Worm (Caenorhabditis elegans): ENCODE measurements around the gene Y57G11C.1131.
"Not testable (repeated sequence)": the region's sequence is repeated elsewhere in the genome, so short reads cannot be mapped to it uniquely, and the experiment has no call there.

Gene Y57G11C.1131

DNA sequence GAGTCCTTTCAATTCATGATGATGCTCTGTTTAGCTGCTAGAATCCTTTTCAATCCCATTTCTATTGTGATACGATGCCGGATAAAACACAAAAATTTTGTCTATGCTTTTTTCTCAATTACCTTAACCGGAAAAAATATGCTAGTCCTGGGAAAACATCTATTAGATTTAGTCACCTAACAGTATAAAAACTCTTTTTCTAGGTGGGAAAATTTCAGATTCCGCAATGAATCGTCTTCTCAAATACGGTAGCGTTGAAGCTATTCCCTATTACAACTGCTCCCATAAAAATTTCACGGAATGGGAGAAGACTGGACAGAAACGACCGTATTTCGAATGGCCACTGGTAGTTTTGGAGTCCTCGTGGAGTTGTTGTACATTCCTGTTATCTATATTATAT is 3.4 kb upstream of the Y57G11C.1131 start, which contains the start of gene Y57G11C.28:
TSS of gene Y57G11C.28 (plus strand) at position 301 of the 400 bp plus-strand sequence.
- TF ChIP-seq zag-1 (tag; optimal IDR thresholded peaks at IDR 0.05) (no peak), mml-1 (tag; optimal IDR thresholded peaks at IDR 0.05) (no peak), elt-1 (tag; optimal IDR thresholded peaks at IDR 0.05) (no peak), ama-1 (optimal IDR thresholded peaks at IDR 0.05) (no peak), nhr-67 (tag; optimal IDR thresholded peaks at IDR 0.05) (no peak), nhr-12 (tag; optimal IDR thresholded peaks at IDR 0.05) (no peak), ceh-16 (tag; optimal IDR thresholded peaks at IDR 0.05) (no peak), lin-39 (tag; optimal IDR thresholded peaks at IDR 0.05) (no peak), nhr-43 (tag; optimal IDR thresholded peaks at IDR 0.05; ENCODE audit: poor library complexity, severe bottlenecking) (no peak), nhr-237 (tag; optimal IDR thresholded peaks at IDR 0.05) (no peak), R02D3.7 (tag; optimal IDR thresholded peaks at IDR 0.05) (no peak), elt-3 (tag; optimal IDR thresholded peaks at IDR 0.05) (no peak), fos-1 (tag; optimal IDR thresholded peaks at IDR 0.05) (no peak), aly-2 (tag; optimal IDR thresholded peaks at IDR 0.05) (no peak), skn-1 (tag; optimal IDR thresholded peaks at IDR 0.05) (no peak)

ce11 chrIV:14937017-14937416 is 4.2 kb downstream of the Y57G11C.1131 start, which contains the start of gene Y57G11C.1144:
Y57G11C.1144 (plus strand) TSS chrIV:14937317.
- no peak for TF ChIP-seq nfya-1 (tag; optimal IDR thresholded peaks at IDR 0.05; ENCODE audit: insufficient read depth)
- TF ChIP-seq nhr-12 (tag; optimal IDR thresholded peaks at IDR 0.05): no peak
- no peak for TF ChIP-seq mml-1 (tag; optimal IDR thresholded peaks at IDR 0.05)
- TF ChIP-seq egl-5 (tag; optimal IDR thresholded peaks at IDR 0.05): no peak
- no peak for TF ChIP-seq nhr-28 (tag; optimal IDR thresholded peaks at IDR 0.05)
- TF ChIP-seq nhr-23 (tag; optimal IDR thresholded peaks at IDR 0.05): no peak
- TF ChIP-seq elt-3 (tag; optimal IDR thresholded peaks at IDR 0.05): no peak

DNA sequence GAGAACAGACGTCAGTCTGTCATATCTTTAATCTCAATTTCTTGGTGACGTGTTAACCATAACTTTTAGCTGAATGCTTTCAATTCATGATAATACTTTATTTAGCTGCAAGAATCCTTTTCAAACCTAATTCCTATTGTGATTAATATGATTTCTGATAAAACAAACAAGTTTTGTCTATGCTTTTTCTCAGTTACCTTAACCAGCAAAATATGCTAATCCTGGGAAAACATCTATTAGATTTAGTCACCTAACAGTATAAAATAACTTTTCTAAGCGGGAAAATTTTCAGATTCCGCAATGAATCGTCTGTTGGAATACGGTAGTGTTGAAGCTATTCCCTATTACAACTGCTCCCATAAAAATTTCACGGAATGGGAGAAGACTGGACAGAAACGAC is 5.8 kb downstream of the Y57G11C.1131 start, which contains the start of gene Y57G11C.30:
TSS of gene Y57G11C.30 (plus strand) at position 301 of the 400 bp plus-strand sequence.
- not testable (repeated sequence) for TF ChIP-seq ZK546.5, ceh-16, nhr-25 (tag; optimal IDR thresholded peaks at IDR 0.05)

DNA sequence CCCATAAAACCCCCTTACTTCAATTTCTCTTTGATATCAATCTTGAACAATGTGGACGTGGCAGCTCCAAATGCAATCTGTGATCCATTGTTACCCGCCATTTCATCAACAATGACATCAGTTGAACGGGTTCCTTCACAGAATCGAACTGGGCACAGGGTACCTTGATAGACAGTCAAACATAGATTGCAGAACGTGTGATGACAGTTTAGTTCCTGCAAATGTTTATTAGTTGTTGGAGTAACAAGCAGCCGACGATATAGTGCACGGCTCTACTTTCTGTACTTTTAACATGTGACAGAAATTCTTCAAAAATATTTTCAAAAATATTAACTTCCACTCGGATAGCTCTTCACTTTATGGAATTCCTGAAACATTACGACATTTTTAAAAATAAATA is 11.5 kb downstream of the Y57G11C.1131 start, which contains the start of gene Y57G11C.48:
TSS of gene Y57G11C.48 (minus strand) at position 101 of the 400 bp plus-strand sequence.
- no peak for TF ChIP-seq nfya-1 (tag; optimal IDR thresholded peaks at IDR 0.05; ENCODE audit: insufficient read depth)
- no peak for TF ChIP-seq nhr-23 (tag; optimal IDR thresholded peaks at IDR 0.05)
- no peak for TF ChIP-seq eor-1 (tag; optimal IDR thresholded peaks at IDR 0.05)
- no peak for TF ChIP-seq nhr-77 (tag; optimal IDR thresholded peaks at IDR 0.05)
- TF ChIP-seq egl-5 (tag; optimal IDR thresholded peaks at IDR 0.05): no peak
- no peak for TF ChIP-seq ceh-9 (tag; optimal IDR thresholded peaks at IDR 0.05)
- no peak for TF ChIP-seq ceh-16 (tag; optimal IDR thresholded peaks at IDR 0.05)
- no peak for TF ChIP-seq fkh-2 (tag; optimal IDR thresholded peaks at IDR 0.05)
- TF ChIP-seq snpc-4 (tag; optimal IDR thresholded peaks at IDR 0.05): no peak
- TF ChIP-seq hmg-11 (tag; optimal IDR thresholded peaks at IDR 0.05): no peak
- TF ChIP-seq ztf-11 (tag; optimal IDR thresholded peaks at IDR 0.05): no peak
- TF ChIP-seq ceh-82 (tag; optimal IDR thresholded peaks at IDR 0.05): no peak
- TF ChIP-seq unc-39 (tag; optimal IDR thresholded peaks at IDR 0.05): no peak
- no peak for TF ChIP-seq mml-1 (tag; optimal IDR thresholded peaks at IDR 0.05)
- TF ChIP-seq ztf-4 (tag; optimal IDR thresholded peaks at IDR 0.05): no peak
- no peak for TF ChIP-seq fos-1 (tag; optimal IDR thresholded peaks at IDR 0.05)
- TF ChIP-seq nhr-25 (tag; optimal IDR thresholded peaks at IDR 0.05): no peak
- no peak for TF ChIP-seq unc-62 (GFP tag; optimal IDR thresholded peaks at IDR 0.05)

ce11 chrIV:14949048-14949447 is 16.3 kb downstream of the Y57G11C.1131 start:
- TF ChIP-seq nhr-43 (tag; optimal IDR thresholded peaks at IDR 0.05; ENCODE audit: poor library complexity, severe bottlenecking): no peak
- TF ChIP-seq nhr-77 (tag; optimal IDR thresholded peaks at IDR 0.05): no peak
- TF ChIP-seq unc-39 (tag; optimal IDR thresholded peaks at IDR 0.05): no peak

- TF ChIP-seq ztf-4 (tag; optimal IDR thresholded peaks at IDR 0.05) (no peak), egl-27 (tag; optimal IDR thresholded peaks at IDR 0.05) (no peak)
Observed at ce11 chrIV:14950468-14950867, 17.7 kb downstream of the Y57G11C.1131 start, which contains the start of gene Y41E3.22. Y41E3.22 (plus strand) TSS chrIV:14950710.
